Fruit fly (Drosophila melanogaster) Kc167 (cell line): Measurements from ENCODE around the gene COX5B.

Source experiments
- Myc ChIP-seq: fragments of >200 bp; optimal IDR thresholded peaks from 2 replicates; lab custom pipeline; 2017; ENCODE audit warnings: missing external identifiers
- Sin3A ChIP-seq: fragments of >200 bp; optimal IDR thresholded peaks from 2 replicates; lab custom pipeline; 2018; ENCODE audit warnings: missing external identifiers
- h ChIP-seq: fragments of >200 bp; optimal IDR thresholded peaks from 3 replicates; lab custom pipeline; 2018; ENCODE audit warnings: missing external identifiers
- insv ChIP-seq: fragments of >200 bp; optimal IDR thresholded peaks from 3 replicates; lab custom pipeline; 2018; ENCODE audit warnings: missing external identifiers
- psq ChIP-seq: fragments of >200 bp; optimal IDR thresholded peaks from 2 replicates; lab custom pipeline; 2017; ENCODE audit warnings: missing external identifiers
- ttk ChIP-seq: sonication (Bioruptor generic); optimal IDR thresholded peaks from 2 replicates; lab custom pipeline; 2017; ENCODE audit warnings: missing external identifiers

dm6 chr2L:6553797-6554188 is 3.8 kb upstream of the COX5B start:
- TF ChIP-seq psq (no peak), h (no peak), ttk (lab: Kevin White, UChicago) (no peak), Sin3A (lab: Kevin White, UChicago) (no peak), insv (no peak), Myc (lab: Kevin White, UChicago) (no peak)
